Worm (Caenorhabditis elegans): ENCODE data around the gene lem-4.
A peak's percentile ranks its signal among the peaks of the same experiment; 100 is the strongest.

lem-4 gene

DNA sequence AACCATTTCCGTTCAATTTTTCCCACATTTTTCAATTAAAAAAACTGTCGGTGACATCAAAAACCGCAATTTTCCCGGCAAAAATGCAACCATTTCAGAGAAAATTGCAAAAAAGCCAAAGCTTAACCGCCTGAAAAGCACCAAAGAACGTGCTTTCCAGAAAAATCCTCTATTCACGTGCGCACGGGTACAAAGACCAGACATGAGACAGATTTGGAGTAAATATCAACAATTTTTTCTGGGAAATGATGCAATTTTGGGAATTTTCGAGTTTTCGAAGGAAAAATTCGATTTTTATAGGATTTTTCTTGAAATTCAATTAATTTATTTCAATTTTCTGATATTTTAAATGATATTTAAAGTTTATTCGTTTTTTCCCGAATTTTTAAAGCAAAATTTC lies 25.5 kb downstream of the lem-4 start:
- TF ChIP-seq mdl-1 (tag; optimal IDR thresholded peaks at IDR 0.05) (no peak), C34F6.9 (tag; optimal IDR thresholded peaks at IDR 0.05) (peak; percentile 41), nhr-77 (tag; optimal IDR thresholded peaks at IDR 0.05) (no peak), mbf-1 (tag; optimal IDR thresholded peaks at IDR 0.05) (no peak), ztf-4 (tag; optimal IDR thresholded peaks at IDR 0.05) (no peak), Y55F3AM.14 (GFP tag; optimal IDR thresholded peaks at IDR 0.05) (no peak), nhr-129 (tag; optimal IDR thresholded peaks at IDR 0.05) (peak; percentile 86)

DNA sequence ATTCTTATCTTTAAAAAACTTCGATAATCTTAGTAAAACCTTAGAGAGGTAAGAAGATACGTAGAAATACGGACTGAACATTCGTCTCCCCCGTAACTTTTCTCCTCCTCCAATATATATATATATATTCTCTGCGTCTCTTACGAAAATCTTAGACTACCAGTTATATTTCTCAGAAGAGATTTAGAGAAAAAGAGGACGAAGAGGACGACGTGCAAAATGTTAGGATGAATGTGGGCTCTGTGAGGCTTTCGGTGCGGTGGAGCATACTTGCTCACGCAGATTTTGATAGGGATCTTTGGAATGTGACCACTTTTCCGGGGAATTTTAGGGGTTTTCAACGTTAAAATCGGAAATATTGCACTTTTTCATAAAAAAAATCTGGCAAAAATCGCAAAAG lies 26.2 kb downstream of the lem-4 start:
- no peak for TF ChIP-seq sma-3 (GFP tag; optimal IDR thresholded peaks at IDR 0.05)
- no peak for TF ChIP-seq nhr-12 (tag; optimal IDR thresholded peaks at IDR 0.05)
- TF ChIP-seq dmd-4 (tag; optimal IDR thresholded peaks at IDR 0.05): no peak
- no peak for TF ChIP-seq peb-1 (tag; optimal IDR thresholded peaks at IDR 0.05)
- no peak for TF ChIP-seq lin-39 (tag; optimal IDR thresholded peaks at IDR 0.05)
- no peak for TF ChIP-seq R02D3.7 (tag; optimal IDR thresholded peaks at IDR 0.05)
- TF ChIP-seq unc-39 (tag; optimal IDR thresholded peaks at IDR 0.05): no peak
- peak; percentile 26 for TF ChIP-seq egl-27 (tag; optimal IDR thresholded peaks at IDR 0.05)
- peak; percentile 74 for TF ChIP-seq nhr-129 (tag; optimal IDR thresholded peaks at IDR 0.05)
- TF ChIP-seq elt-3 (tag; optimal IDR thresholded peaks at IDR 0.05): no peak
- TF ChIP-seq alr-1 (tag; optimal IDR thresholded peaks at IDR 0.05): no peak
- no peak for TF ChIP-seq ztf-4 (tag; optimal IDR thresholded peaks at IDR 0.05)
- TF ChIP-seq nhr-11 (tag; optimal IDR thresholded peaks at IDR 0.05): no peak
- TF ChIP-seq lsy-2 (tag; optimal IDR thresholded peaks at IDR 0.05): peak; percentile 65 to 88
- peak; percentile 76 for TF ChIP-seq sem-4 (tag; optimal IDR thresholded peaks at IDR 0.05)
- TF ChIP-seq C34F6.9 (tag; optimal IDR thresholded peaks at IDR 0.05): peak; percentile 96
- peak; percentile 6 for TF ChIP-seq gmeb-1 (tag; optimal IDR thresholded peaks at IDR 0.05)
- peak; percentile 64 for TF ChIP-seq F13H6.1 (tag; optimal IDR thresholded peaks at IDR 0.05)
- peak; percentile 26 for TF ChIP-seq lin-11 (tag; optimal IDR thresholded peaks at IDR 0.05)
- no peak for TF ChIP-seq Y55F3AM.14 (GFP tag; optimal IDR thresholded peaks at IDR 0.05)
- peak; percentile 33 for TF ChIP-seq skn-1 (tag; optimal IDR thresholded peaks at IDR 0.05)
- no peak for TF ChIP-seq nhr-237 (tag; optimal IDR thresholded peaks at IDR 0.05)
- TF ChIP-seq nhr-21 (tag; optimal IDR thresholded peaks at IDR 0.05): no peak
- peak; percentile 63 for TF ChIP-seq nhr-25 (tag; optimal IDR thresholded peaks at IDR 0.05)
- no peak for TF ChIP-seq mbf-1 (tag; optimal IDR thresholded peaks at IDR 0.05)
- peak; percentile 35 for TF ChIP-seq nhr-6 (tag; optimal IDR thresholded peaks at IDR 0.05)
- no peak for TF ChIP-seq ztf-1 (GFP tag; conservative IDR thresholded peaks at IDR 0.05)
- TF ChIP-seq unc-62 (GFP tag; optimal IDR thresholded peaks at IDR 0.05): no peak
- TF ChIP-seq ceh-82 (tag; optimal IDR thresholded peaks at IDR 0.05): no peak
- TF ChIP-seq ceh-16 (tag; optimal IDR thresholded peaks at IDR 0.05): peak; percentile 1
- peak; percentile 46 for TF ChIP-seq fos-1 (tag; optimal IDR thresholded peaks at IDR 0.05)
- peak; percentile 81 for TF ChIP-seq crh-2 (tag; optimal IDR thresholded peaks at IDR 0.05)
- TF ChIP-seq ZK546.5 (tag; optimal IDR thresholded peaks at IDR 0.05): no peak
- TF ChIP-seq zag-1 (tag; optimal IDR thresholded peaks at IDR 0.05): peak; percentile 75
- no peak for TF ChIP-seq blmp-1 (tag; optimal IDR thresholded peaks at IDR 0.05; ENCODE audit: insufficient read depth)
- TF ChIP-seq ztf-11 (tag; optimal IDR thresholded peaks at IDR 0.05): no peak
- TF ChIP-seq mdl-1 (tag; optimal IDR thresholded peaks at IDR 0.05): peak; percentile 46 to 49
- peak; percentile 88 for TF ChIP-seq lin-13 (GFP tag; optimal IDR thresholded peaks at IDR 0.05)
- TF ChIP-seq snpc-4 (tag; optimal IDR thresholded peaks at IDR 0.05): peak; percentile 84
- peak; percentile 63 for TF ChIP-seq mab-5 (tag; optimal IDR thresholded peaks at IDR 0.05)
- no peak for TF ChIP-seq aly-2 (tag; optimal IDR thresholded peaks at IDR 0.05)
- TF ChIP-seq nhr-23 (tag; optimal IDR thresholded peaks at IDR 0.05): no peak
- TF ChIP-seq ama-1 (optimal IDR thresholded peaks at IDR 0.05): peak; percentile 24
- no peak for TF ChIP-seq elt-1 (tag; optimal IDR thresholded peaks at IDR 0.05)
- TF ChIP-seq unc-55 (GFP tag; optimal IDR thresholded peaks at IDR 0.05): peak; percentile 97
- no peak for TF ChIP-seq sma-9 (GFP tag; optimal IDR thresholded peaks at IDR 0.05)
- TF ChIP-seq sma-9 (tag; optimal IDR thresholded peaks at IDR 0.05): no peak
- no peak for TF ChIP-seq nhr-77 (tag; optimal IDR thresholded peaks at IDR 0.05)
- no peak for TF ChIP-seq nhr-10 (tag; optimal IDR thresholded peaks at IDR 0.05)
